Worm (Caenorhabditis elegans): ENCODE results near the gene del-7.

The del-7 gene

DNA sequence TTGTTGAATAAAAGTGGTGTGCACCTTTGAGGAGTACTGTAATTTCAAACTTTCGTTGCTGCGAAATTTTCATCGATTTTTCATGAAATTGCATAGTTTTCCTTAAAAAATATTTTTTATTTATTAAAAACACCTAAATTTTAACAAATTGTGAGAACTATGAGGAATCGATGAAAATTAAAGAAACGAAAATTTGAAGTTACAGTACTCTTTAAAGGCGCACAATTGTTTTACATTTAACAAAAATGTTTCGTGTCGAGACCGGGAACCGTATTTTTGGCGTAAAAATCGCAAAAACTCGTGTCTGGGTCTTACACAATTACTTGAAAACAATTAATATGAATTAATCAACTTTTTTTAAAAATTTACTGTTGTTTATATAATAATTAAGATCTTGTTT lies 9.9 kb downstream of the del-7 start, which contains the start of gene rdl-1:
TSS of gene rdl-1 (minus strand) at position 101 of the 400 bp plus-strand sequence.
- TF ChIP-seq zfp-2 (tag; optimal IDR thresholded peaks at IDR 0.05) (no peak), nhr-42 (GFP tag; IDR thresholded peaks at IDR 0.05) (no peak), daf-16 (GFP tag; optimal IDR thresholded peaks at IDR 0.05) (no peak), daf-16 (tag; optimal IDR thresholded peaks at IDR 0.05) (no peak), nhr-76 (tag; optimal IDR thresholded peaks at IDR 0.05) (no peak), lin-39 (tag; optimal IDR thresholded peaks at IDR 0.05) (no peak), snpc-4 (tag; optimal IDR thresholded peaks at IDR 0.05) (no peak), R02D3.7 (tag; optimal IDR thresholded peaks at IDR 0.05) (no peak), mes-2 (tag; optimal IDR thresholded peaks at IDR 0.05; ENCODE audit: poor library complexity, severe bottlenecking) (no peak), lim-7 (GFP tag; IDR thresholded peaks at IDR 0.05) (no peak), pha-4 (GFP tag; IDR thresholded peaks at IDR 0.05) (no peak), pha-4 (tag; optimal IDR thresholded peaks at IDR 0.05) (no peak)

DNA sequence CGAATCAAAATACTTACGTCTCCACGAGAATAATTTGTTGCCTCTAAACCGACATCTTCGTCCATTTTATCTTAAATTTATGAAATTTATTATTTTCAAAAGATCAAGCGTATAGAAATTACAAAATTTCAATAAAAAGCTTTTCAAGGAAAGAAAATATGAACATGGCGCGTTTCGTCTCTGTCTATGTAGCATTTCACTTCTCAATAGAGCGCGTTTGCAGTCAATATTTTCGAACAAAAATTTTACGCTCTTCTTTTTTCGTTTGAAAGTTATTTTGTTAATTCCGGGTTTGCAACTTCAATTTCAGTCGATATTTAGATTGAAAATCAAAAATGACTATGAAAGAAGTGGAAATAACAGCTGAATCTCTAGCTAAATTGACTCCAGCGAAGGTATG lies 14.0 kb downstream of the del-7 start, which contains the start of the genes hcf-1 and swd-2.2:
TSS of gene hcf-1 (minus strand) at position 70 of the 400 bp plus-strand sequence.
TSS of gene swd-2.2 (plus strand) at position 206 of the 400 bp plus-strand sequence.
- no peak for TF ChIP-seq R02D3.7 (tag; optimal IDR thresholded peaks at IDR 0.05)
- TF ChIP-seq duxl-1 (tag; optimal IDR thresholded peaks at IDR 0.05; ENCODE audit: poor library complexity): no peak
- no peak for TF ChIP-seq php-3 (GFP tag; IDR thresholded peaks at IDR 0.05)
- no peak for TF ChIP-seq daf-16 (GFP tag; optimal IDR thresholded peaks at IDR 0.05)
- TF ChIP-seq daf-16 (tag; optimal IDR thresholded peaks at IDR 0.05): no peak
- TF ChIP-seq lin-1 (GFP tag; IDR thresholded peaks at IDR 0.05): no peak
- TF ChIP-seq madf-5 (GFP tag; IDR thresholded peaks at IDR 0.05): no peak
- TF ChIP-seq aly-2 (tag; optimal IDR thresholded peaks at IDR 0.05): no peak
- no peak for TF ChIP-seq ceh-32 (tag; optimal IDR thresholded peaks at IDR 0.05; ENCODE audit: poor library complexity)
- peak; percentile 50 for TF ChIP-seq aha-1 (tag)
- TF ChIP-seq dpl-1 (GFP tag; optimal IDR thresholded peaks at IDR 0.05): peak; percentile 58
- peak in 1 of 2 experiments; percentile 63 for TF ChIP-seq lsy-2 (tag; optimal IDR thresholded peaks at IDR 0.05)
- TF ChIP-seq ceh-44 (GFP tag; IDR thresholded peaks at IDR 0.05): no peak
- TF ChIP-seq zip-11 (GFP tag; IDR thresholded peaks at IDR 0.05): no peak
- no peak for TF ChIP-seq nhr-25 (tag; optimal IDR thresholded peaks at IDR 0.05; ENCODE audit: borderline replicate concordance, insufficient read depth)
- no peak for TF ChIP-seq F10B5.3 (tag; optimal IDR thresholded peaks at IDR 0.05)
- TF ChIP-seq mes-2 (tag; optimal IDR thresholded peaks at IDR 0.05; ENCODE audit: poor library complexity, severe bottlenecking): peak; percentile 43
- peak; percentile 93 for TF ChIP-seq lin-38 (GFP tag; IDR thresholded peaks at IDR 0.05)
- no peak for TF ChIP-seq ceh-62 (tag; optimal IDR thresholded peaks at IDR 0.05)
- TF ChIP-seq mxl-3 (GFP tag; optimal IDR thresholded peaks at IDR 0.05): no peak
- no peak for TF ChIP-seq daf-8 (GFP tag; IDR thresholded peaks at IDR 0.05)
- TF ChIP-seq nhr-77 (tag; optimal IDR thresholded peaks at IDR 0.05): peak; percentile 8
- TF ChIP-seq sdz-12 (GFP tag; optimal IDR thresholded peaks at IDR 0.05): no peak
- TF ChIP-seq Y5F2A.4 (GFP tag; optimal IDR thresholded peaks at IDR 0.05): no peak
- TF ChIP-seq T20F7.1 (GFP tag; optimal IDR thresholded peaks at IDR 0.05): peak; percentile 47
- no peak for TF ChIP-seq unc-39 (tag; optimal IDR thresholded peaks at IDR 0.05)
- TF ChIP-seq cey-2 (tag; optimal IDR thresholded peaks at IDR 0.05; ENCODE audit: borderline replicate concordance, insufficient read depth): no peak
- no peak for TF ChIP-seq ama-1 (optimal IDR thresholded peaks at IDR 0.05)
- no peak for TF ChIP-seq nhr-237 (tag; optimal IDR thresholded peaks at IDR 0.05)
- peak; percentile 22 for TF ChIP-seq nhr-28 (tag; optimal IDR thresholded peaks at IDR 0.05)
- TF ChIP-seq nhr-48 (tag; optimal IDR thresholded peaks at IDR 0.05): no peak

DNA sequence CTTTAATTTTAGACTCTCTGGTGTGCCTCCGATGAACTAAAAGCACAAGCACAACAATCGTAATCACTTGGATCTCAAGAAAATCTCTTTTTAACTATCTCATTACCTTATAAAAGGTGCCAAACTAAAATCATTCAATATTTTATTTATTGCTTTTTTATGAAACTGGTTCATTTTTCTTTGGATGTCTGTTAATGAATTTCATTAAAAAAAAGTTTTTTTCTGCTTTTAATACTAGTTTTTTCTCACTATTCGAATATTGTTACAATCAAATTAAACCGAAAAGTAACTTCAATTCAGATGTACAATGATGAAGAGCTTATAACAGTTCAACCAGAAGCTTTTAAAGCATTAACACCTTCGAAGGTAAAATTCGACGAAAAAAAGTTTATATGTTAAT lies 15.5 kb downstream of the del-7 start, which contains the start of gene swd-2.1:
TSS of gene swd-2.1 (plus strand) at position 301 of the 400 bp plus-strand sequence.
- TF ChIP-seq zip-11 (GFP tag; IDR thresholded peaks at IDR 0.05): no peak
- TF ChIP-seq lin-15B (tag; optimal IDR thresholded peaks at IDR 0.05): no peak
- TF ChIP-seq pqm-1 (tag; optimal IDR thresholded peaks at IDR 0.05): no peak
- no peak for TF ChIP-seq T26A8.4 (GFP tag; IDR thresholded peaks at IDR 0.05)
- TF ChIP-seq dmd-8 (GFP tag; IDR thresholded peaks at IDR 0.05): no peak
- TF ChIP-seq arid-1 (GFP tag; conservative IDR thresholded peaks at IDR 0.05): no peak
- TF ChIP-seq fos-1 (tag; optimal IDR thresholded peaks at IDR 0.05): no peak
- no peak for TF ChIP-seq rbr-2 (tag; optimal IDR thresholded peaks at IDR 0.05)
- TF ChIP-seq nhr-11 (tag; optimal IDR thresholded peaks at IDR 0.05): no peak
- TF ChIP-seq cey-2 (tag; optimal IDR thresholded peaks at IDR 0.05; ENCODE audit: borderline replicate concordance, insufficient read depth): no peak
- no peak for TF ChIP-seq ces-1 (GFP tag; optimal IDR thresholded peaks at IDR 0.05)
- no peak for TF ChIP-seq hmg-1.1 (GFP tag; IDR thresholded peaks at IDR 0.05)
- no peak for TF ChIP-seq Y105C5A.15 (GFP tag; IDR thresholded peaks at IDR 0.05)
- no peak for TF ChIP-seq duxl-1 (tag; optimal IDR thresholded peaks at IDR 0.05; ENCODE audit: poor library complexity)

All from whole organism, L4 larva.